Worm (Caenorhabditis elegans) whole organism, young adult: ENCODE data around the gene mpk-2.

Experiments
- F33H1.4 ChIP-seq: fragments of 200-800 bp; sonication (Bioruptor generic); IDR thresholded peaks from 2 replicates; pipeline ENCODE4 v1.3.6; 2022; ENCODE audit warnings: missing genetic modification reagents, missing genetic modification characterization, missing compliant biosample characterization
- K12H6.12 ChIP-seq: fragments of 200-800 bp; sonication (Bioruptor generic); optimal IDR thresholded peaks from 2 replicates; lab custom pipeline; 2018; ENCODE audit warnings: mild to moderate bottlenecking, missing genetic modification characterization, missing compliant biosample characterization
- T07F8.4 ChIP-seq: sonication (generic microtip); optimal IDR thresholded peaks from 2 replicates; lab custom pipeline; 2016; ENCODE audit warnings: mild to moderate bottlenecking, missing genetic modification characterization, moderate library complexity, missing compliant biosample characterization
- Y67H2A.10 ChIP-seq: fragments of 200-800 bp; sonication (Bioruptor generic); conservative IDR thresholded peaks from 2 replicates; pipeline ENCODE4 v1.3.6; 2022; ENCODE audit warnings: missing genetic modification reagents, missing genetic modification characterization, missing compliant biosample characterization
- aptf-3 ChIP-seq: fragments of 200-800 bp; sonication (Bioruptor generic); IDR thresholded peaks from 2 replicates; pipeline ENCODE4 v1.3.6; 2022; ENCODE audit warnings: missing genetic modification characterization, missing compliant biosample characterization
- atf-7 ChIP-seq: sonication (generic microtip); optimal IDR thresholded peaks from 2 replicates; lab custom pipeline; 2017; ENCODE audit warnings: mild to moderate bottlenecking, missing genetic modification characterization, missing compliant biosample characterization
- dox-1 ChIP-seq: fragments of 200-800 bp; sonication (Bioruptor generic); IDR thresholded peaks from 2 replicates; pipeline ENCODE4 v1.3.6; 2022; ENCODE audit warnings: missing genetic modification reagents, missing genetic modification characterization, missing compliant biosample characterization
- dpl-1 ChIP-seq: fragments of 150-350 bp; optimal IDR thresholded peaks from 2 replicates; lab custom pipeline; 2014; ENCODE audit warnings: missing biosample characterization, missing genetic modification reagents, missing genetic modification characterization
- let-607 ChIP-seq, 2 experiments: fragments of 200-800 bp in 1 of 2; sonication (Bioruptor generic) in 1 of 2; sonication (generic microtip) in 1 of 2; optimal IDR thresholded peaks; 2 replicates each; lab custom pipeline; 2016 to 2018; ENCODE audit warnings: mild to moderate bottlenecking in 2 of 2, missing compliant biosample characterization in 2 of 2, missing genetic modification characterization in 2 of 2, moderate library complexity in 2 of 2, missing genotype in 1 of 2
- nfya-1 ChIP-seq: sonication (generic microtip); optimal IDR thresholded peaks from 2 replicates; lab custom pipeline; 2017; ENCODE audit warnings: antibody characterized with exemption, missing compliant biosample characterization, missing genetic modification characterization, borderline replicate concordance; ENCODE audit not compliant: insufficient read depth
- tbp1 ChIP-seq: fragments of 200-800 bp; sonication (Bioruptor generic); optimal IDR thresholded peaks from 2 replicates; lab custom pipeline; 2018; ENCODE audit warnings: mild to moderate bottlenecking, missing genetic modification characterization, missing compliant biosample characterization
- xnd-1 ChIP-seq: sonication (generic microtip); optimal IDR thresholded peaks from 2 replicates; lab custom pipeline; 2016; ENCODE audit warnings: missing genotype, missing genetic modification reagents, missing genetic modification characterization, missing compliant biosample characterization
- ztf-18 ChIP-seq: sonication (generic microtip); optimal IDR thresholded peaks from 2 replicates; lab custom pipeline; 2016; ENCODE audit warnings: missing genotype, mild to moderate bottlenecking, missing genetic modification characterization, missing compliant biosample characterization

- no peak for TF ChIP-seq xnd-1 (tag; lab: Kevin White, UChicago)
- no peak for TF ChIP-seq K12H6.12 (tag; lab: Kevin White, UChicago)
- TF ChIP-seq tbp1 (GFP tag; lab: Kevin White, UChicago): no peak
- TF ChIP-seq dox-1 (GFP tag; lab: Robert Waterston, UW): no peak
- no peak for TF ChIP-seq let-607 (tag; optimal IDR thresholded peaks at IDR 0.05; lab: Kevin White, UChicago)
- TF ChIP-seq atf-7 (tag; lab: Kevin White, UChicago): no peak
- TF ChIP-seq F33H1.4 (GFP tag; lab: Robert Waterston, UW): no peak
- no peak for TF ChIP-seq dpl-1 (GFP tag; lab: Kevin White, UChicago)
- TF ChIP-seq aptf-3 (GFP tag; lab: Robert Waterston, UW): no peak
- TF ChIP-seq ztf-18 (tag; lab: Kevin White, UChicago): no peak
- TF ChIP-seq Y67H2A.10 (GFP tag; lab: Robert Waterston, UW): no peak
- TF ChIP-seq nfya-1 (tag; lab: Kevin White, UChicago): no peak
- no peak for TF ChIP-seq T07F8.4 (tag; lab: Kevin White, UChicago)
These were observed 32.4 kb downstream of the mpk-2 start, which contains the start of gene F58A6.2 for ce11 chrII:5136296-5136767.
